Fruit fly (Drosophila melanogaster): ENCODE results near the gene NimC4.
A peak's percentile ranks its signal among the peaks of the same experiment; 100 is the strongest.

Gene NimC4

DNA sequence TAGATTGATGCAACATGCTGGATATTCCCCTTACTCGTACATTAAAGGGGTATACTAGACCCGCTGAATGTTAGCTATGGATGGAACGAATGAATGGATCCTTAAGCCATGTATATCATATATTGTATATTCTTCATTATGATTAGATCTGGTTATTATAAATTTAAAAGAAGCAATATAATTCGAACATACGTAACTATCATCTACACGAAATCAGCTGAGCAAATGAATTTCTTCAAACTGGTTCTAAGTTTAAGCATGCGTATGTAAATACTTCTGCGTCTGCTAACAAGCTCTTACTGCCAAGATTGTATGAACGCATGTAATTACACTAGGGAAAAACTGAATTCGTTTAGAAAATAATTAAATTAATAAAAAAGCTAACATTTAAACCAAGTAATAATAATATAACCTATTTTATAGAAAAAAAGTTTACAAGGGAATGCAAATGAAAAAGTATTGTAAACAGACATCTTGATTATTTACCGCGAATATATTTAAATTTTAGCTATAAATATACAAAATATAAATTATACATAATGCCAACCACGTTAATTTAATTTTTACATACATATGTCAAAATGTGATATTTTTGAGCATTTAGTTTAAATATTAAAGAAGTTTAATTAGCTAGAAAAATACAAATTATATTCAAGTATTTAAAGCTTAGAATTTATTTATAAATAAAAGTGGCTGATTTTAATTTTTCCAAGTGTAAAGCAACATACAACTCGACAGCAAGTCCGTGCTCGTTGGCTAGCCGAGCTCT is 26.3 kb upstream of the NimC4 start (continued):
- TF ChIP-seq CG8478 (optimal IDR thresholded peaks at IDR 0.05) = no peak
- peak; percentile 66 for TF ChIP-seq fd96Cb (tag; optimal IDR thresholded peaks at IDR 0.05)
- TF ChIP-seq Dip2 (GFP tag; IDR thresholded peaks at IDR 0.05) = no peak
- no peak for TF ChIP-seq CG11247 (GFP tag; IDR thresholded peaks at IDR 0.05)
- TF ChIP-seq CG14667 (GFP tag; IDR thresholded peaks at IDR 0.05) = peak; percentile 48; the same call in 1 of the 2 replicates
- TF ChIP-seq BEAF-32 (GFP tag; optimal IDR thresholded peaks at IDR 0.05) = no peak
- TF ChIP-seq Lhr (GFP tag; optimal IDR thresholded peaks at IDR 0.05) = peak; percentile 2
- TF ChIP-seq CG11696 (GFP tag; IDR thresholded peaks at IDR 0.05) = 0 out of 2 replicates have a peak, but pooled peaks have one; percentile 35
- peak; percentile 54 for TF ChIP-seq CG12071 (GFP tag; optimal IDR thresholded peaks at IDR 0.05)
- TF ChIP-seq CG17186 (GFP tag; optimal IDR thresholded peaks at IDR 0.05) = no peak
- TF ChIP-seq CG17361 (GFP tag; IDR thresholded peaks at IDR 0.05) = peak; percentile 97
- TF ChIP-seq CG18599 (GFP tag; optimal IDR thresholded peaks at IDR 0.05) = peak; percentile 28
- no peak for TF ChIP-seq CG18764 (GFP tag; optimal IDR thresholded peaks at IDR 0.05)
- TF ChIP-seq pho (GFP tag; optimal IDR thresholded peaks at IDR 0.05) = no peak
- TF ChIP-seq en (GFP tag; optimal IDR thresholded peaks at IDR 0.05) = no peak
- no peak for TF ChIP-seq amos (GFP tag; IDR thresholded peaks at IDR 0.05; ENCODE audit: partially characterized antibody)
- peak; percentile 52 for TF ChIP-seq CG17829 (tag; optimal IDR thresholded peaks at IDR 0.05)
- peak; percentile 45; the same call in 3 of the 4 replicates for TF ChIP-seq Gug (GFP tag; IDR thresholded peaks at IDR 0.05)
- peak; percentile 48 to 57 for TF ChIP-seq dpn (GFP tag; optimal IDR thresholded peaks at IDR 0.05)
- TF ChIP-seq Trl (optimal IDR thresholded peaks at IDR 0.05) = no peak
- TF ChIP-seq Trl (GFP tag; optimal IDR thresholded peaks at IDR 0.05) = peak; percentile 6
- peak; percentile 76 for TF ChIP-seq CG12659 (GFP tag; optimal IDR thresholded peaks at IDR 0.05)
- TF ChIP-seq Hr78 (GFP tag; optimal IDR thresholded peaks at IDR 0.05) = no peak
- TF ChIP-seq CG13123 (GFP tag; optimal IDR thresholded peaks at IDR 0.05) = peak; percentile 6
- TF ChIP-seq dati (GFP tag; IDR thresholded peaks at IDR 0.05) = 0 out of 2 replicates have a peak, but pooled peaks have one; percentile 42
- peak in 1 of 3 experiments; percentile 90 for TF ChIP-seq lola (GFP tag; optimal IDR thresholded peaks at IDR 0.05)
- no peak for TF ChIP-seq CG31365 (tag; optimal IDR thresholded peaks at IDR 0.05)
- TF ChIP-seq Gsc (GFP tag; IDR thresholded peaks at IDR 0.05) = no peak
- peak; percentile 2 for TF ChIP-seq Side (GFP tag; optimal IDR thresholded peaks at IDR 0.05)
- no peak for TF ChIP-seq sna (GFP tag; IDR thresholded peaks at IDR 0.05; ENCODE audit: partially characterized antibody)
- TF ChIP-seq knrl (GFP tag; IDR thresholded peaks at IDR 0.05; ENCODE audit: partially characterized antibody) = no peak
- TF ChIP-seq CG15269 (tag; optimal IDR thresholded peaks at IDR 0.05) = peak; percentile 69
- peak; percentile 47; the same call in 1 of the 2 replicates for TF ChIP-seq lmd (GFP tag; IDR thresholded peaks at IDR 0.05)
- TF ChIP-seq Hr3 (GFP tag; optimal IDR thresholded peaks at IDR 0.05) = peak; percentile 44
- no peak for TF ChIP-seq CG14965 (GFP tag; optimal IDR thresholded peaks at IDR 0.05; ENCODE audit: borderline replicate concordance)
- TF ChIP-seq chif (GFP tag; optimal IDR thresholded peaks at IDR 0.05) = peak in 1 of 2 experiments; percentile 43
- no peak for TF ChIP-seq Elba2 (GFP tag; optimal IDR thresholded peaks at IDR 0.05)
- TF ChIP-seq Jarid2 (GFP tag; optimal IDR thresholded peaks at IDR 0.05) = no peak
- no peak for TF ChIP-seq CG33213 (GFP tag; optimal IDR thresholded peaks at IDR 0.05)
- no peak for TF ChIP-seq kah (GFP tag; optimal IDR thresholded peaks at IDR 0.05)
- peak; percentile 81 for TF ChIP-seq CG11504 (tag; optimal IDR thresholded peaks at IDR 0.05)
- TF ChIP-seq sens-2 (GFP tag; IDR thresholded peaks at IDR 0.05) = no peak
- TF ChIP-seq klu (GFP tag; IDR thresholded peaks at IDR 0.05) = no peak; the same call in 1 of the 2 replicates
- peak; percentile 87 for TF ChIP-seq CG2712 (tag; optimal IDR thresholded peaks at IDR 0.05)
- peak in 1 of 2 experiments; percentile 31 for TF ChIP-seq Dfd (GFP tag; optimal IDR thresholded peaks at IDR 0.05)
- TF ChIP-seq Myb (GFP tag; optimal IDR thresholded peaks at IDR 0.05) = no peak
- TF ChIP-seq Nf-YC (tag; optimal IDR thresholded peaks at IDR 0.05) = peak; percentile 15
- TF ChIP-seq nerfin-2 (GFP tag; IDR thresholded peaks at IDR 0.05; ENCODE audit: partially characterized antibody) = no peak
- 0 out of 2 replicates have a peak, but pooled peaks have one; percentile 27 for TF ChIP-seq bowl (GFP tag; IDR thresholded peaks at IDR 0.05)
